Worm (Caenorhabditis elegans) whole organism, L1 larva: Measurements from ENCODE around the gene C52A10.3.

Source experiments
- egl-27 ChIP-seq, 2 experiments: fragments of 150-350 bp in 1 of 2; sonication (generic microtip); optimal IDR thresholded peaks; 3 replicates each; lab custom pipeline; 2017 to 2018; ENCODE audit warnings: missing biosample characterization in 2 of 2, missing genetic modification characterization in 2 of 2, missing genetic modification reagents in 2 of 2
- snpc-4 ChIP-seq: fragments of 150-350 bp; optimal IDR thresholded peaks from 2 replicates; lab custom pipeline; 2014; ENCODE audit warnings: missing biosample characterization, missing genetic modification characterization

- TF ChIP-seq egl-27 (tag; optimal IDR thresholded peaks at IDR 0.05; lab: Kevin White, UChicago) = no peak
- no peak for TF ChIP-seq snpc-4
Measured at ce11 chrV:5223044-5223443, 16.3 kb downstream of the C52A10.3 start, which contains the start of gene Y49G5B.1.
